Worm (Caenorhabditis elegans) whole organism, L2 larva: Measurements from ENCODE around the gene F49E12.10.

Experiments
- ceh-82 ChIP-seq: fragments of 150-350 bp; optimal IDR thresholded peaks from 2 replicates; lab custom pipeline; 2014; ENCODE audit warnings: missing biosample characterization, missing genetic modification characterization
- lin-13 ChIP-seq: fragments of 150-350 bp; optimal IDR thresholded peaks from 2 replicates; lab custom pipeline; 2014; ENCODE audit warnings: missing biosample characterization, missing genetic modification reagents, missing genetic modification characterization
- mab-5 ChIP-seq: fragments of 150-350 bp; optimal IDR thresholded peaks from 2 replicates; lab custom pipeline; 2014; ENCODE audit warnings: missing biosample characterization, missing genetic modification characterization

ce11 chrII:8409538-8409937 is 18.7 kb downstream of the F49E12.10 start:
- TF ChIP-seq lin-13 (GFP tag; lab: Kevin White, UChicago): no peak
- TF ChIP-seq mab-5: no peak
- no peak for TF ChIP-seq ceh-82 (tag; lab: Kevin White, UChicago)
